Worm (Caenorhabditis elegans): Measurements from ENCODE around the gene ech-6.

ce11 chrIII:9779080-9779479, 26.4 kb upstream of the ech-6 start:
- TF ChIP-seq che-1 (tag; optimal IDR thresholded peaks at IDR 0.05) = no peak
- no peak for TF ChIP-seq nhr-11 (tag; optimal IDR thresholded peaks at IDR 0.05)
- TF ChIP-seq ceh-31 (tag; optimal IDR thresholded peaks at IDR 0.05) = no peak
- no peak for TF ChIP-seq pat-9 (tag; optimal IDR thresholded peaks at IDR 0.05)
- TF ChIP-seq pag-3 (tag; optimal IDR thresholded peaks at IDR 0.05; ENCODE audit: borderline replicate concordance) = no peak
- TF ChIP-seq ets-4 (tag; optimal IDR thresholded peaks at IDR 0.05) = no peak
- TF ChIP-seq fkh-10 (GFP tag; optimal IDR thresholded peaks at IDR 0.05) = no peak
- no peak for TF ChIP-seq tbx-2 (tag; optimal IDR thresholded peaks at IDR 0.05)
- no peak for TF ChIP-seq K02D7.2 (tag; optimal IDR thresholded peaks at IDR 0.05)
